Worm (Caenorhabditis elegans) whole organism, L1 larva: Measurements from ENCODE around the gene znf-598.
"Not testable (repeated sequence)": the region's sequence is repeated elsewhere in the genome, so short reads cannot be mapped to it uniquely, and the experiment has no call there.

Experiments
- C04F5.9 ChIP-seq: sonication (generic microtip); optimal IDR thresholded peaks from 2 replicates; lab custom pipeline; 2016; ENCODE audit warnings: missing genetic modification characterization, missing compliant biosample characterization
- C16A3.4 ChIP-seq: fragments of 150-350 bp; optimal IDR thresholded peaks from 2 replicates; lab custom pipeline; 2014; ENCODE audit warnings: missing biosample characterization, missing genetic modification characterization
- C34B4.2 ChIP-seq: sonication (generic microtip); optimal IDR thresholded peaks from 2 replicates; lab custom pipeline; 2017; ENCODE audit warnings: mild to moderate bottlenecking, missing genetic modification characterization, missing compliant biosample characterization
- aha-1 ChIP-seq: fragments of 150-350 bp; optimal IDR thresholded peaks from 2 replicates; lab custom pipeline; 2014; ENCODE audit warnings: missing biosample characterization, missing genetic modification characterization
- aly-2 ChIP-seq: fragments of 150-350 bp; optimal IDR thresholded peaks from 2 replicates; lab custom pipeline; 2014; ENCODE audit warnings: missing biosample characterization, missing genetic modification characterization
- blmp-1 ChIP-seq: fragments of 150-350 bp; optimal IDR thresholded peaks from 2 replicates; lab custom pipeline; 2014; ENCODE audit warnings: missing biosample characterization, missing genetic modification characterization
- ceh-82 ChIP-seq, 3 experiments: fragments of 150-350 bp in 1 of 3; sonication (generic microtip) in 2 of 3; optimal IDR thresholded peaks; 2 replicates each; lab custom pipeline; 2014 to 2017; ENCODE audit warnings: missing biosample characterization in 3 of 3, missing genetic modification characterization in 3 of 3
- ceh-90 ChIP-seq: sonication (generic microtip); optimal IDR thresholded peaks from 2 replicates; lab custom pipeline; 2016; ENCODE audit warnings: missing genetic modification characterization, missing compliant biosample characterization
- ces-1 ChIP-seq: fragments of 150-350 bp; optimal IDR thresholded peaks from 2 replicates; lab custom pipeline; 2014; ENCODE audit warnings: missing biosample characterization, missing genetic modification reagents, missing genetic modification characterization
- efl-1 ChIP-seq, 4 experiments: fragments of 150-350 bp; optimal IDR thresholded peaks in 3 of 4; peaks in 1 of 4; 1 replicate in 1 of 4; 2 replicates in 3 of 4; lab custom pipeline; 2014; ENCODE audit warnings: missing biosample characterization in 2 of 4, missing genetic modification characterization in 2 of 4, missing genetic modification reagents in 2 of 4
- egl-13 ChIP-seq: sonication (generic microtip); optimal IDR thresholded peaks from 2 replicates; lab custom pipeline; 2016; ENCODE audit warnings: missing genotype, missing genetic modification reagents, missing genetic modification characterization, missing compliant biosample characterization
- egl-27 ChIP-seq, 2 experiments: fragments of 150-350 bp in 1 of 2; sonication (generic microtip); optimal IDR thresholded peaks; 3 replicates each; lab custom pipeline; 2017 to 2018; ENCODE audit warnings: missing biosample characterization in 2 of 2, missing genetic modification characterization in 2 of 2, missing genetic modification reagents in 2 of 2
- fkh-10 ChIP-seq: sonication (generic microtip); optimal IDR thresholded peaks from 2 replicates; lab custom pipeline; 2017; ENCODE audit warnings: missing biosample characterization, missing genetic modification reagents, missing genetic modification characterization
- fkh-4 ChIP-seq: sonication (generic microtip); optimal IDR thresholded peaks from 2 replicates; lab custom pipeline; 2016; ENCODE audit warnings: missing compliant biosample characterization, missing genetic modification characterization, borderline replicate concordance
- hlh-17 ChIP-seq: fragments of 200-800 bp; sonication (Bioruptor generic); optimal IDR thresholded peaks from 2 replicates; lab custom pipeline; 2018; ENCODE audit warnings: missing genetic modification characterization, mild to moderate bottlenecking, missing compliant biosample characterization, moderate library complexity, borderline replicate concordance
- hlh-4 ChIP-seq: sonication (generic microtip); optimal IDR thresholded peaks from 2 replicates; lab custom pipeline; 2016; ENCODE audit warnings: mild to moderate bottlenecking, missing genetic modification characterization, missing compliant biosample characterization
- hpl-2 ChIP-seq: fragments of 150-350 bp; optimal IDR thresholded peaks from 2 replicates; lab custom pipeline; 2014; ENCODE audit warnings: missing biosample characterization, missing genetic modification reagents, missing genetic modification characterization
- lin-14 ChIP-seq: fragments of 200-800 bp; sonication (Bioruptor generic); optimal IDR thresholded peaks from 2 replicates; lab custom pipeline; 2018; ENCODE audit warnings: mild to moderate bottlenecking, missing genetic modification characterization, moderate library complexity, missing compliant biosample characterization
- lin-35 ChIP-seq, 2 experiments: fragments of 150-350 bp; optimal IDR thresholded peaks; 2 replicates each; lab custom pipeline; 2014; ENCODE audit warnings: missing biosample characterization in 2 of 2, missing genetic modification characterization in 2 of 2, missing genetic modification reagents in 2 of 2
- lin-39 ChIP-seq: fragments of 150-350 bp; optimal IDR thresholded peaks from 2 replicates; lab custom pipeline; 2014; ENCODE audit warnings: missing biosample characterization, missing genetic modification reagents, missing genetic modification characterization
- lsy-2 ChIP-seq, 2 experiments: fragments of 150-350 bp; optimal IDR thresholded peaks; 2 replicates each; lab custom pipeline; 2014; ENCODE audit warnings: missing biosample characterization in 2 of 2, missing genetic modification characterization in 2 of 2
- mab-9 ChIP-seq: fragments of 200-800 bp; sonication (Bioruptor generic); IDR thresholded peaks from 2 replicates; pipeline ENCODE4 v1.3.6; 2022; ENCODE audit warnings: missing genetic modification reagents, missing genetic modification characterization, missing compliant biosample characterization
- mep-1 ChIP-seq: fragments of 150-350 bp; optimal IDR thresholded peaks from 2 replicates; lab custom pipeline; 2014; ENCODE audit warnings: missing biosample characterization, missing genetic modification characterization
- nhr-11 ChIP-seq: fragments of 150-350 bp; optimal IDR thresholded peaks from 2 replicates; lab custom pipeline; 2014; ENCODE audit warnings: missing biosample characterization, missing genetic modification characterization
- nhr-237 ChIP-seq: fragments of 150-350 bp; optimal IDR thresholded peaks from 2 replicates; lab custom pipeline; 2014; ENCODE audit warnings: missing biosample characterization, missing genetic modification characterization
- nhr-47 ChIP-seq: sonication (generic microtip); optimal IDR thresholded peaks from 2 replicates; lab custom pipeline; 2016; ENCODE audit warnings: mild to moderate bottlenecking, missing genetic modification characterization, moderate library complexity, missing compliant biosample characterization
- nhr-77 ChIP-seq: fragments of 150-350 bp; optimal IDR thresholded peaks from 2 replicates; lab custom pipeline; 2014; ENCODE audit warnings: missing biosample characterization, missing genetic modification characterization
- nhr-84 ChIP-seq: sonication (generic microtip); optimal IDR thresholded peaks from 2 replicates; lab custom pipeline; 2017; ENCODE audit warnings: missing biosample characterization, missing genetic modification characterization
- nhr-90 ChIP-seq: sonication (generic microtip); optimal IDR thresholded peaks from 2 replicates; lab custom pipeline; 2016; ENCODE audit warnings: mild to moderate bottlenecking, missing genetic modification characterization, missing compliant biosample characterization; ENCODE audit not compliant: poor library complexity
- pqm-1 ChIP-seq: sonication (generic microtip); optimal IDR thresholded peaks from 3 replicates; lab custom pipeline; 2017; ENCODE audit warnings: missing biosample characterization, missing genetic modification characterization
- snpc-4 ChIP-seq: fragments of 150-350 bp; optimal IDR thresholded peaks from 2 replicates; lab custom pipeline; 2014; ENCODE audit warnings: missing biosample characterization, missing genetic modification characterization
- sup-37 ChIP-seq: fragments of 200-800 bp; sonication (Bioruptor generic); optimal IDR thresholded peaks from 2 replicates; lab custom pipeline; 2018; ENCODE audit warnings: mild to moderate bottlenecking, missing genetic modification characterization, missing compliant biosample characterization
- unc-30 ChIP-seq: sonication (generic microtip); optimal IDR thresholded peaks from 2 replicates; lab custom pipeline; 2017; ENCODE audit warnings: missing biosample characterization, missing genetic modification characterization
- unc-62 ChIP-seq: fragments of 150-350 bp; optimal IDR thresholded peaks from 2 replicates; lab custom pipeline; 2014; ENCODE audit warnings: missing biosample characterization, missing genetic modification reagents, missing genetic modification characterization
- unc-86 ChIP-seq: sonication (generic microtip); optimal IDR thresholded peaks from 2 replicates; lab custom pipeline; 2016; ENCODE audit warnings: missing genetic modification characterization, missing compliant biosample characterization
- unc-98 ChIP-seq: fragments of 200-800 bp; sonication (Bioruptor generic); IDR thresholded peaks from 2 replicates; pipeline ENCODE4 v1.3.6; 2022; ENCODE audit warnings: missing genetic modification characterization, missing compliant biosample characterization
- ztf-11 ChIP-seq, 2 experiments: sonication (generic microtip); optimal IDR thresholded peaks; 2 replicates each; lab custom pipeline; 2016 to 2017; ENCODE audit warnings: missing genetic modification characterization in 2 of 2, missing biosample characterization in 1 of 2, missing compliant biosample characterization in 1 of 2

znf-598 gene

DNA sequence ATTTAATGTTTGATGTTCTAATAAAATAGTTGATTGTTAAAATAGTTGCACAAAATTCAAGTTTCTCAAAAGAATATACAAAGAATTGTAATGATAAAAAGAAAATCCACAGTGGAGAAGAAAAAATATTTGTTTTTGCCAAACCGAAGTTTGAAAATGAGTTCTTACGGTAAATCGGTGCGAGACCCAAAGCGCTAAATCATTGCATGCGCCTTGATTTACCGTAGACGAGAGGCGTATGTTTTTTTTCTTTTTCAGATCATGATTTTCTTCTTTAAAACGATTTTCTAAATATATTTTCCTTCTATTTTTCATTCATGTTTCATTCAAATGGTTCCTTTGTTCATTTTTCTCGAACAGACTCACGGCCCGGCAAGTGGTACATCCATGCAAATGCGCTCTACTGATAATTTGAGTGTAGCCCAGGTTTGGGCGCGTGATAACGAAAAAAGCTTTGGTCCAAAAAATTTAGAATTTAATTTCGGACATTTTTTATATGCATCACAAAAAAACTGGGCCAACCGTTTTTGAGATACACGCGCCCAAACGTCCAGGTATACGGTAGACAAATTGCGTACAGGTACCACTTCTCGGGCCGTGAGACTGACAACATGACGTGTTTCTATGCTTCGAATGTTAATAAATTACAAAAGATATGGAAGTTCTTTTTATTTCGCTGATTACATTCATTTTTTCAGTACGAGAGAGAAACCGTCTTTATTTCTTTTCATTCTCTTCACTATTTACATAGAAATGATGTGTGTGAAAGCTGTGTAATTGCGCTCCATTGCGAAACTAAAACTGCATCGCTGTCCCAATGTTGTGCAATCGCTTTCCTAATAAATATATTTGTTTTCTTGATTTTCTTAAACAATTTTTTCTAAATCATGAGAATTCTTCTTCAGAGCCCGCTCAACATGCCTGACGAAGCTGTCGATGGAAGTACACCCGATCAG is at the start of gene znf-598 (continued):
- no peak for TF ChIP-seq fkh-4 (tag; lab: Kevin White, UChicago)
- no peak for TF ChIP-seq ceh-90
- peak; percentile 25 to 80 for TF ChIP-seq lsy-2 (tag; optimal IDR thresholded peaks at IDR 0.05; lab: Kevin White, UChicago)
- TF ChIP-seq hlh-4 (tag; lab: Kevin White, UChicago) = no peak
- no peak for TF ChIP-seq nhr-84 (tag; lab: Kevin White, UChicago)
- peak; percentile 37 to 43 for TF ChIP-seq efl-1 (optimal IDR thresholded peaks at IDR 0.05; lab: Kevin White, UChicago)
- TF ChIP-seq efl-1 (GFP tag; optimal IDR thresholded peaks at IDR 0.05 in 1 of 2; lab: Kevin White, UChicago) = peak; percentile 28 to 78
- no peak for TF ChIP-seq unc-62
- TF ChIP-seq lin-35 (GFP tag; optimal IDR thresholded peaks at IDR 0.05; lab: Kevin White, UChicago) = peak; percentile 30 to 64
- TF ChIP-seq nhr-237 (tag; lab: Kevin White, UChicago) = no peak
- no peak for TF ChIP-seq hlh-17 (GFP tag; lab: Kevin White, UChicago)
- TF ChIP-seq mep-1 = peak; percentile 44
- no peak for TF ChIP-seq C04F5.9 (tag; lab: Kevin White, UChicago)
- peak in 1 of 3 experiments; percentile 13 for TF ChIP-seq ceh-82 (tag; optimal IDR thresholded peaks at IDR 0.05; lab: Kevin White, UChicago)
- TF ChIP-seq C34B4.2 (tag; lab: Kevin White, UChicago) = no peak
- TF ChIP-seq fkh-10 (GFP tag; lab: Kevin White, UChicago) = no peak
- TF ChIP-seq egl-27 (tag; optimal IDR thresholded peaks at IDR 0.05; lab: Kevin White, UChicago) = no peak
- peak; percentile 10 for TF ChIP-seq nhr-47 (tag; lab: Kevin White, UChicago)
- peak; percentile 21 for TF ChIP-seq C16A3.4 (tag; lab: Kevin White, UChicago)
- no peak for TF ChIP-seq unc-86 (tag; lab: Kevin White, UChicago)
- peak; percentile 51 for TF ChIP-seq lin-14 (GFP tag; lab: Kevin White, UChicago)
- no peak for TF ChIP-seq unc-30
- TF ChIP-seq hpl-2 (GFP tag; lab: Kevin White, UChicago) = no peak
- TF ChIP-seq nhr-77 (tag; lab: Kevin White, UChicago) = no peak
- no peak for TF ChIP-seq unc-98 (GFP tag; lab: Robert Waterston, UW)
- no peak for TF ChIP-seq ces-1 (GFP tag; lab: Kevin White, UChicago)
- TF ChIP-seq snpc-4 (tag; lab: Kevin White, UChicago) = no peak
- no peak for TF ChIP-seq mab-9
- no peak for TF ChIP-seq ztf-11 (tag; optimal IDR thresholded peaks at IDR 0.05; lab: Kevin White, UChicago)
- TF ChIP-seq nhr-90 (tag; lab: Kevin White, UChicago) = no peak
- TF ChIP-seq lin-39 = no peak
- no peak for TF ChIP-seq egl-13 (tag; lab: Kevin White, UChicago)
- TF ChIP-seq pqm-1 (tag; lab: Kevin White, UChicago) = no peak

DNA sequence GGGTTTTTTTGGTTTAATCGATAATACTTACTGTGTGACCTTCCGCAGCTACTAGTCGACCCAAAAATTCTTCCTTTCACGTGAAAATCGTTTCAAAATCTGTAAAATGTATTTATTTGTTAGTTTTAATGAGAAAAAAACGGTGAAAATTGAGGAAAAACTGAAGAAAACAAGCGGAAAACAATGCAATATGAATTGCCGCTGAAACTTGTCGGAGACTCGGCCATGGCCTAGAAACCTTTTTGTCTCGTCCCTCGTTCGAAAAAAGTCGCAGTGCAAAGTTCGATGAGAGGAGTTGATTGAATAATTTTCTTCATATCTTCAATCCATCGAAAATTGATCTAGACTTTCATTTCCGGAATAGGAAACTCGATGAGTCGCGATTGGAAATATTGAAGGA is 47.9 kb upstream of the znf-598 start, which contains the start of gene C15F1.8:
C15F1.8 (minus strand) TSS at position 101 of the 400 bp plus-strand sequence.
- TF ChIP-seq sup-37 (GFP tag; lab: Kevin White, UChicago); aha-1 (tag; lab: Kevin White, UChicago); ceh-82 (tag; optimal IDR thresholded peaks at IDR 0.05; lab: Kevin White, UChicago): not testable (repeated sequence)

DNA sequence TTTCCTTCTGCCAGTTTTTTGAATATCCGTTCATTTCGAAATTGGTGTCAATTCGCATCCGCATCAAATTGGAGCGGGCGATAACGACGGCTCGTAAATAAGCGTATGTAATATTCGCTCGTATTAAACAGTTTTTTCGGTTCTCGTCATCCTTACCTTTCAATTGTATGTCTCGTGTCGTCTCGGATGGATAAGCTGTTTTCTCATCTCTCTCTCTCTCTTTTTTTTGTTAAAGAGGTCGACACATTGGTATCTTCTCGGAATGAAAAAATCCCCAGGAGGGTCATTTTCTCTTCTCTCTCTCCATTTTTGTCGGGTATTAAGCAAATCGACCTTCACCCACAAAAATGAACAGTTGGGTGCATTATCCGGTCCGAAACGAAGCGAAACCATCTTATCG is 46.7 kb upstream of the znf-598 start:
- TF ChIP-seq aly-2 (tag; lab: Kevin White, UChicago) = no peak
- TF ChIP-seq nhr-11 (tag; lab: Kevin White, UChicago) = no peak
- no peak for TF ChIP-seq lsy-2 (tag; optimal IDR thresholded peaks at IDR 0.05; lab: Kevin White, UChicago)
- no peak for TF ChIP-seq snpc-4 (tag; lab: Kevin White, UChicago)
- peak; percentile 84 for TF ChIP-seq blmp-1 (tag; lab: Kevin White, UChicago)
